Worm (Caenorhabditis elegans): Measurements from ENCODE around the gene nfx-1.
A peak's percentile ranks its signal among the peaks of the same experiment; 100 is the strongest.

The nfx-1 gene

ce11 chrIII:6359171-6359854 lies 15.9 kb upstream of the nfx-1 start:
- no peak for TF ChIP-seq pqm-1 (tag; optimal IDR thresholded peaks at IDR 0.05)
- TF ChIP-seq elt-3 (tag; optimal IDR thresholded peaks at IDR 0.05) = no peak
- TF ChIP-seq nhr-25 (tag; optimal IDR thresholded peaks at IDR 0.05) = peak; percentile 59
- TF ChIP-seq jun-1 (tag; optimal IDR thresholded peaks at IDR 0.05) = peak; percentile 31
- TF ChIP-seq ceh-9 (tag; optimal IDR thresholded peaks at IDR 0.05) = no peak
- TF ChIP-seq snpc-4 (tag; optimal IDR thresholded peaks at IDR 0.05) = no peak
- TF ChIP-seq ceh-16 (tag; optimal IDR thresholded peaks at IDR 0.05) = no peak

- TF ChIP-seq elt-1 (tag; optimal IDR thresholded peaks at IDR 0.05) (peak; percentile 49), nfya-1 (tag; optimal IDR thresholded peaks at IDR 0.05; ENCODE audit: insufficient read depth) (peak; percentile 42), lin-39 (tag; optimal IDR thresholded peaks at IDR 0.05) (peak; percentile 44), eor-1 (tag; optimal IDR thresholded peaks at IDR 0.05) (no peak), nhr-25 (tag; optimal IDR thresholded peaks at IDR 0.05) (no peak), ceh-9 (tag; optimal IDR thresholded peaks at IDR 0.05) (no peak), nhr-43 (tag; optimal IDR thresholded peaks at IDR 0.05; ENCODE audit: poor library complexity, severe bottlenecking) (peak; percentile 42)
These were observed 15.1 kb upstream of the nfx-1 start for ce11 chrIII:6360114-6360513.

- TF ChIP-seq nhr-43 (tag; optimal IDR thresholded peaks at IDR 0.05; ENCODE audit: poor library complexity, severe bottlenecking) = peak; percentile 29
- peak; percentile 61 for TF ChIP-seq elt-2 (tag; optimal IDR thresholded peaks at IDR 0.05)
- no peak for TF ChIP-seq elt-3 (tag; optimal IDR thresholded peaks at IDR 0.05)
- TF ChIP-seq elt-1 (tag; optimal IDR thresholded peaks at IDR 0.05) = peak; percentile 24
- TF ChIP-seq nhr-23 (tag; optimal IDR thresholded peaks at IDR 0.05) = peak; percentile 52
- no peak for TF ChIP-seq snpc-4 (tag; optimal IDR thresholded peaks at IDR 0.05)
- no peak for TF ChIP-seq fkh-2 (tag; optimal IDR thresholded peaks at IDR 0.05)
These were observed 14.4 kb upstream of the nfx-1 start for ce11 chrIII:6360825-6361224.

- TF ChIP-seq pha-4 (tag; optimal IDR thresholded peaks at IDR 0.05) = peak; percentile 59
- peak; percentile 19 for TF ChIP-seq jun-1 (tag; optimal IDR thresholded peaks at IDR 0.05)
- peak; percentile 97 for TF ChIP-seq elt-2 (tag; optimal IDR thresholded peaks at IDR 0.05)
- TF ChIP-seq nhr-11 (tag; optimal IDR thresholded peaks at IDR 0.05) = no peak
- no peak for TF ChIP-seq R02D3.7 (tag; optimal IDR thresholded peaks at IDR 0.05)
- peak; percentile 98 for TF ChIP-seq pqm-1 (tag; optimal IDR thresholded peaks at IDR 0.05)
- TF ChIP-seq egl-27 (tag; optimal IDR thresholded peaks at IDR 0.05) = no peak
- TF ChIP-seq skn-1 (tag; optimal IDR thresholded peaks at IDR 0.05) = peak; percentile 21
These were observed 13.6 kb upstream of the nfx-1 start for ce11 chrIII:6361560-6361959.

- TF ChIP-seq nhr-11 (tag; optimal IDR thresholded peaks at IDR 0.05) (no peak), nhr-28 (tag; optimal IDR thresholded peaks at IDR 0.05) (no peak), fos-1 (tag; optimal IDR thresholded peaks at IDR 0.05) (peak; percentile 7), lin-15B (tag; optimal IDR thresholded peaks at IDR 0.05) (no peak), elt-1 (tag; optimal IDR thresholded peaks at IDR 0.05) (peak; percentile 56), nhr-25 (tag; optimal IDR thresholded peaks at IDR 0.05) (peak; percentile 51), fkh-10 (GFP tag; optimal IDR thresholded peaks at IDR 0.05) (no peak), nhr-76 (tag; optimal IDR thresholded peaks at IDR 0.05) (no peak), nhr-43 (tag; optimal IDR thresholded peaks at IDR 0.05; ENCODE audit: poor library complexity, severe bottlenecking) (peak; percentile 71), jun-1 (tag; optimal IDR thresholded peaks at IDR 0.05) (peak; percentile 40), nhr-23 (tag; optimal IDR thresholded peaks at IDR 0.05) (peak; percentile 56), sea-2 (GFP tag; optimal IDR thresholded peaks at IDR 0.05) (no peak), lin-39 (tag; optimal IDR thresholded peaks at IDR 0.05) (no peak), ama-1 (optimal IDR thresholded peaks at IDR 0.05) (peak; percentile 31), fkh-2 (tag; optimal IDR thresholded peaks at IDR 0.05) (no peak), skn-1 (tag; optimal IDR thresholded peaks at IDR 0.05) (no peak), nfya-1 (tag; optimal IDR thresholded peaks at IDR 0.05; ENCODE audit: insufficient read depth) (peak; percentile 33), pha-4 (tag; optimal IDR thresholded peaks at IDR 0.05) (peak; percentile 37)
These were observed 12.8 kb upstream of the nfx-1 start for ce11 chrIII:6362323-6362922.

- TF ChIP-seq lin-39 (tag; optimal IDR thresholded peaks at IDR 0.05) (peak; percentile 88), nfya-1 (tag; optimal IDR thresholded peaks at IDR 0.05; ENCODE audit: insufficient read depth) (peak; percentile 19), elt-1 (tag; optimal IDR thresholded peaks at IDR 0.05) (peak; percentile 72), ama-1 (optimal IDR thresholded peaks at IDR 0.05) (no peak), nhr-25 (tag; optimal IDR thresholded peaks at IDR 0.05) (peak; percentile 74), nhr-23 (tag; optimal IDR thresholded peaks at IDR 0.05) (peak; percentile 32), unc-39 (tag; optimal IDR thresholded peaks at IDR 0.05) (no peak), unc-62 (GFP tag; optimal IDR thresholded peaks at IDR 0.05) (peak; percentile 76), lin-15B (tag; optimal IDR thresholded peaks at IDR 0.05) (peak; percentile 5)
These were observed 10.8 kb upstream of the nfx-1 start for ce11 chrIII:6364395-6364794.
